Worm (Caenorhabditis elegans) whole organism, mixed stage, embryonic: ENCODE results near the gene pat-4.
"Not testable (repeated sequence)": the region's sequence is repeated elsewhere in the genome, so short reads cannot be mapped to it uniquely, and the experiment has no call there.

Source experiments
- M03D4.4 ChIP-seq: sonication (generic microtip); optimal IDR thresholded peaks from 2 replicates; lab custom pipeline; 2017; ENCODE audit warnings: mild to moderate bottlenecking, missing genetic modification characterization, missing compliant biosample characterization
- bed-3 ChIP-seq: fragments of 200-800 bp; sonication (Bioruptor generic); optimal IDR thresholded peaks from 3 replicates; lab custom pipeline; 2018; ENCODE audit warnings: mild to moderate bottlenecking, missing genetic modification characterization, moderate library complexity, missing compliant biosample characterization
- ceh-39 ChIP-seq: fragments of 150-350 bp; optimal IDR thresholded peaks from 2 replicates; lab custom pipeline; 2014; ENCODE audit warnings: missing biosample characterization, missing genetic modification characterization
- ceh-43 ChIP-seq: fragments of 200-800 bp; sonication (Bioruptor generic); optimal IDR thresholded peaks from 2 replicates; lab custom pipeline; 2018; ENCODE audit warnings: mild to moderate bottlenecking, missing genetic modification characterization, moderate library complexity, missing compliant biosample characterization
- ceh-83 ChIP-seq: fragments of 200-800 bp; sonication (Bioruptor generic); optimal IDR thresholded peaks from 2 replicates; lab custom pipeline; 2018; ENCODE audit warnings: mild to moderate bottlenecking, missing genetic modification characterization, missing compliant biosample characterization
- ces-1 ChIP-seq: fragments of 150-350 bp; optimal IDR thresholded peaks from 2 replicates; lab custom pipeline; 2014; ENCODE audit warnings: missing biosample characterization, missing genetic modification reagents, missing genetic modification characterization
- cnd-1 ChIP-seq: fragments of 200-800 bp; sonication (Bioruptor generic); optimal IDR thresholded peaks from 2 replicates; lab custom pipeline; 2018; ENCODE audit warnings: mild to moderate bottlenecking, missing genetic modification characterization, missing compliant biosample characterization
- drap-1 ChIP-seq: fragments of 200-800 bp; sonication (Bioruptor generic); optimal IDR thresholded peaks from 3 replicates; lab custom pipeline; 2018; ENCODE audit warnings: mild to moderate bottlenecking, missing genetic modification characterization, missing compliant biosample characterization
- elt-1 ChIP-seq: sonication (generic microtip); optimal IDR thresholded peaks from 2 replicates; lab custom pipeline; 2017; ENCODE audit warnings: missing genetic modification characterization, mild to moderate bottlenecking, missing compliant biosample characterization, antibody characterized with exemption, moderate library complexity, borderline replicate concordance; ENCODE audit not compliant: insufficient read depth
- elt-3 ChIP-seq: fragments of 150-350 bp; optimal IDR thresholded peaks from 2 replicates; lab custom pipeline; 2014; ENCODE audit warnings: missing biosample characterization, missing genetic modification characterization
- flh-1 ChIP-seq: fragments of 200-800 bp; sonication (Bioruptor generic); optimal IDR thresholded peaks from 2 replicates; lab custom pipeline; 2018; ENCODE audit warnings: mild to moderate bottlenecking, missing genetic modification characterization, moderate library complexity, missing compliant biosample characterization
- ham-2 ChIP-seq: fragments of 200-800 bp; sonication (Bioruptor generic); optimal IDR thresholded peaks from 2 replicates; lab custom pipeline; 2018; ENCODE audit warnings: mild to moderate bottlenecking, missing genetic modification characterization, missing compliant biosample characterization
- hlh-1 ChIP-seq: fragments of 150-350 bp; optimal IDR thresholded peaks from 2 replicates; lab custom pipeline; 2014; ENCODE audit warnings: missing biosample characterization, missing genetic modification reagents, missing genetic modification characterization
- lin-13 ChIP-seq: fragments of 150-350 bp; optimal IDR thresholded peaks from 2 replicates; lab custom pipeline; 2014; ENCODE audit warnings: missing biosample characterization, missing genetic modification characterization
- lin-32 ChIP-seq: fragments of 200-800 bp; sonication (Bioruptor generic); optimal IDR thresholded peaks from 2 replicates; lab custom pipeline; 2018; ENCODE audit warnings: mild to moderate bottlenecking, missing genetic modification characterization, missing compliant biosample characterization
- lsy-2 ChIP-seq: fragments of 150-350 bp; optimal IDR thresholded peaks from 2 replicates; lab custom pipeline; 2014; ENCODE audit warnings: missing biosample characterization, missing genetic modification characterization
- mab-5 ChIP-seq: fragments of 150-350 bp; optimal IDR thresholded peaks from 2 replicates; lab custom pipeline; 2014; ENCODE audit warnings: missing biosample characterization, missing genetic modification characterization
- mep-1 ChIP-seq: fragments of 150-350 bp; optimal IDR thresholded peaks from 2 replicates; lab custom pipeline; 2017; ENCODE audit warnings: missing biosample characterization, missing genetic modification reagents, missing genetic modification characterization, inconsistent platforms
- mls-2 ChIP-seq: sonication (generic microtip); optimal IDR thresholded peaks from 2 replicates; lab custom pipeline; 2016; ENCODE audit warnings: mild to moderate bottlenecking, missing genetic modification characterization, moderate library complexity, missing compliant biosample characterization
- nhr-12 ChIP-seq: fragments of 150-350 bp; optimal IDR thresholded peaks from 2 replicates; lab custom pipeline; 2014; ENCODE audit warnings: missing biosample characterization, missing genetic modification characterization
- nhr-2 ChIP-seq: fragments of 150-350 bp; optimal IDR thresholded peaks from 2 replicates; lab custom pipeline; 2014; ENCODE audit warnings: missing biosample characterization, missing genetic modification characterization
- nhr-237 ChIP-seq: fragments of 150-350 bp; optimal IDR thresholded peaks from 2 replicates; lab custom pipeline; 2014; ENCODE audit warnings: missing biosample characterization, missing genetic modification characterization
- nhr-28 ChIP-seq: fragments of 150-350 bp; optimal IDR thresholded peaks from 2 replicates; lab custom pipeline; 2014; ENCODE audit warnings: missing biosample characterization, missing genetic modification characterization
- nhr-76 ChIP-seq: sonication (generic microtip); optimal IDR thresholded peaks from 2 replicates; lab custom pipeline; 2017; ENCODE audit warnings: missing biosample characterization, missing genetic modification characterization
- pha-4 ChIP-seq: fragments of 150-350 bp; optimal IDR thresholded peaks from 2 replicates; lab custom pipeline; 2018; ENCODE audit warnings: missing biosample characterization, missing genetic modification reagents, missing genetic modification characterization
- sem-2 ChIP-seq: fragments of 200-800 bp; sonication (Bioruptor generic); optimal IDR thresholded peaks from 2 replicates; lab custom pipeline; 2018; ENCODE audit warnings: mild to moderate bottlenecking, missing genetic modification characterization, missing compliant biosample characterization
- snpc-4 ChIP-seq: fragments of 150-350 bp; optimal IDR thresholded peaks from 2 replicates; lab custom pipeline; 2014; ENCODE audit warnings: missing biosample characterization, missing genetic modification characterization
- sptf-1 ChIP-seq: sonication (generic microtip); optimal IDR thresholded peaks from 2 replicates; lab custom pipeline; 2017; ENCODE audit warnings: mild to moderate bottlenecking, missing genetic modification characterization, moderate library complexity, missing compliant biosample characterization
- unc-120 ChIP-seq: sonication (generic microtip); optimal IDR thresholded peaks from 2 replicates; lab custom pipeline; 2017; ENCODE audit warnings: missing genetic modification characterization, missing compliant biosample characterization; ENCODE audit not compliant: poor library complexity, severe bottlenecking
- unc-39 ChIP-seq: fragments of 150-350 bp; optimal IDR thresholded peaks from 2 replicates; lab custom pipeline; 2014; ENCODE audit warnings: missing biosample characterization, missing genetic modification characterization
- unc-62 ChIP-seq: fragments of 150-350 bp; optimal IDR thresholded peaks from 2 replicates; lab custom pipeline; 2014; ENCODE audit warnings: missing biosample characterization, missing genetic modification reagents, missing genetic modification characterization
- zip-8 ChIP-seq: fragments of 150-350 bp; optimal IDR thresholded peaks from 2 replicates; lab custom pipeline; 2014; ENCODE audit warnings: missing biosample characterization, missing genetic modification characterization
- ztf-11 ChIP-seq: fragments of 150-350 bp; optimal IDR thresholded peaks from 2 replicates; lab custom pipeline; 2014; ENCODE audit warnings: missing biosample characterization, missing genetic modification characterization

Gene pat-4

ce11 chrIII:131627-132026 lies 37.0 kb upstream of the pat-4 start:
- TF ChIP-seq lsy-2 (tag; lab: Kevin White, UChicago), result peak; percentile 34
- TF ChIP-seq ceh-43 (GFP tag; lab: Kevin White, UChicago), result no peak
- TF ChIP-seq mab-5 (tag; lab: Kevin White, UChicago), result peak; percentile 39
- TF ChIP-seq nhr-76, result no peak
- TF ChIP-seq unc-39 (tag; lab: Kevin White, UChicago), result no peak
- TF ChIP-seq mls-2 (tag; lab: Kevin White, UChicago), result no peak
- TF ChIP-seq unc-62 (GFP tag; lab: Kevin White, UChicago), result no peak
- TF ChIP-seq zip-8 (tag; lab: Kevin White, UChicago), result no peak
- no peak for TF ChIP-seq ceh-83 (GFP tag; lab: Kevin White, UChicago)
- TF ChIP-seq sptf-1 (tag; lab: Kevin White, UChicago), result no peak
- TF ChIP-seq bed-3 (GFP tag; lab: Kevin White, UChicago), result no peak
- TF ChIP-seq nhr-2, result no peak
- peak; percentile 52 for TF ChIP-seq pha-4 (tag; lab: Kevin White, UChicago)
- TF ChIP-seq ceh-39 (tag; lab: Kevin White, UChicago), result no peak
- TF ChIP-seq nhr-12 (tag; lab: Kevin White, UChicago), result no peak
- TF ChIP-seq M03D4.4 (tag; lab: Kevin White, UChicago), result no peak
- no peak for TF ChIP-seq snpc-4 (tag; lab: Kevin White, UChicago)
- peak; percentile 96 for TF ChIP-seq ces-1
- TF ChIP-seq elt-1 (tag; lab: Kevin White, UChicago), result no peak
- TF ChIP-seq nhr-237 (tag; lab: Kevin White, UChicago), result peak; percentile 11
- no peak for TF ChIP-seq elt-3 (tag; lab: Kevin White, UChicago)
- peak; percentile 45 for TF ChIP-seq mep-1 (tag; lab: Kevin White, UChicago)
- no peak for TF ChIP-seq cnd-1 (tag; lab: Kevin White, UChicago)
- no peak for TF ChIP-seq hlh-1
- TF ChIP-seq flh-1, result no peak
- no peak for TF ChIP-seq sem-2 (GFP tag; lab: Kevin White, UChicago)
- no peak for TF ChIP-seq ztf-11 (tag; lab: Kevin White, UChicago)
- no peak for TF ChIP-seq lin-13
- TF ChIP-seq unc-120 (tag; lab: Kevin White, UChicago), result peak; percentile 3
- TF ChIP-seq drap-1, result no peak

ce11 chrIII:130650-131049 lies 36.0 kb upstream of the pat-4 start, which contains the start of the genes nhr-280 and C29F9.2:
Gene nhr-280, minus strand, starts transcription at chrIII:130750.
Gene C29F9.2, plus strand, starts transcription at chrIII:130947.
- TF ChIP-seq nhr-76, result no peak
- no peak for TF ChIP-seq mls-2 (tag; lab: Kevin White, UChicago)
- TF ChIP-seq unc-62 (GFP tag; lab: Kevin White, UChicago), result no peak
- no peak for TF ChIP-seq ztf-11 (tag; lab: Kevin White, UChicago)
- no peak for TF ChIP-seq nhr-2

- TF ChIP-seq mab-5 (tag; lab: Kevin White, UChicago) (no peak), lin-32 (GFP tag; lab: Kevin White, UChicago) (no peak), mls-2 (tag; lab: Kevin White, UChicago) (no peak), sptf-1 (tag; lab: Kevin White, UChicago) (no peak), nhr-28 (tag; lab: Kevin White, UChicago) (no peak), nhr-76 (no peak), ceh-43 (GFP tag; lab: Kevin White, UChicago) (no peak), ham-2 (GFP tag; lab: Kevin White, UChicago) (no peak), mep-1 (tag; lab: Kevin White, UChicago) (no peak), drap-1 (no peak)
These were observed 29.9 kb upstream of the pat-4 start, which contains the start of gene pals-23 for ce11 chrIII:124478-124877. Gene pals-23, plus strand, starts transcription at chrIII:124778.

ce11 chrIII:121983-122449 lies 27.4 kb upstream of the pat-4 start, which contains the start of gene C29F9.12:
Gene C29F9.12, minus strand, starts transcription at chrIII:122033.
- TF ChIP-seq ces-1; elt-1 (tag; lab: Kevin White, UChicago); unc-39 (tag; lab: Kevin White, UChicago): not testable (repeated sequence)
